Fruit fly (Drosophila melanogaster): ENCODE results near the gene tos.

Gene tos

DNA sequence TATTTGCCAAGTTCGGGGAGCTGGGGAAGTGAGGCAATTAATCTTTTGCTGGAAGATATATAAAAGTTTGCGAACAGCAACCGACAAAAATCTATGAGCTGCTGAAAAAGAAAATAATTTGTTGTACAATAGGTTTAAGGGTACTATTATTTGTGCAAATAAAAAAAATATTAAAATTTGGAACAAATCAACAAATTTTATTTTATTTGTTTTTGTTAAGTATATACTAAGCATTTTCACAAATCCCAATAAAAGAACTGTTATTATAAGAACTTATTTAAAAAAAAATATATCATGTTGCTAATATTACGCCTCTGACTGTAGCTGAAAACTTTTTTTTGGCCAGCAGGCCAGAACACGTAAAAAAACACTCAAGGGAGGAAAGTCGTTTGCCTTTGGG is 23.8 kb downstream of the tos start (continued):
- 0 out of 3 replicates have a peak, but pooled peaks have one; percentile 26 for TF ChIP-seq CG7357 (GFP tag; IDR thresholded peaks at IDR 0.05)
- TF ChIP-seq CG8290 (GFP tag; optimal IDR thresholded peaks at IDR 0.05), result no peak
- no peak for TF ChIP-seq CG8290 (tag; optimal IDR thresholded peaks at IDR 0.05)
- TF ChIP-seq Spps (tag; optimal IDR thresholded peaks at IDR 0.05), result no peak
- no peak for TF ChIP-seq onecut (GFP tag; IDR thresholded peaks at IDR 0.05)
- no peak for TF ChIP-seq Jarid2 (GFP tag; optimal IDR thresholded peaks at IDR 0.05)
- no peak for TF ChIP-seq CG16815 (GFP tag; optimal IDR thresholded peaks at IDR 0.05)
- TF ChIP-seq GATAe (GFP tag; conservative IDR thresholded peaks at IDR 0.05), result no peak
- no peak for TF ChIP-seq ab (GFP tag; optimal IDR thresholded peaks at IDR 0.05)
- no peak for TF ChIP-seq CHES-1-like (GFP tag; optimal IDR thresholded peaks at IDR 0.05)
- TF ChIP-seq Dad (GFP tag; optimal IDR thresholded peaks at IDR 0.05), result no peak
- no peak for TF ChIP-seq CG4730 (GFP tag; IDR thresholded peaks at IDR 0.05)
- TF ChIP-seq CG3847 (GFP tag; IDR thresholded peaks at IDR 0.05), result no peak
- no peak for TF ChIP-seq CG33557 (GFP tag; optimal IDR thresholded peaks at IDR 0.05)
- TF ChIP-seq Mad (GFP tag; optimal IDR thresholded peaks at IDR 0.05), result no peak
- no peak for TF ChIP-seq CG13775 (GFP tag; optimal IDR thresholded peaks at IDR 0.05)
- no peak for TF ChIP-seq ase (GFP tag; IDR thresholded peaks at IDR 0.05)
- peak; percentile 34 for TF ChIP-seq CG30403 (GFP tag; optimal IDR thresholded peaks at IDR 0.05)
- no peak for TF ChIP-seq CG1233 (GFP tag; optimal IDR thresholded peaks at IDR 0.05)

- TF ChIP-seq CG14441 (GFP tag; IDR thresholded peaks at IDR 0.05) (0 out of 2 replicates have a peak, but pooled peaks have one; percentile 12), oc (tag; optimal IDR thresholded peaks at IDR 0.05) (peak; percentile 58), vvl (GFP tag; IDR thresholded peaks at IDR 0.05) (peak; percentile 71; the same call in 1 of the 2 replicates), sqz (GFP tag; optimal IDR thresholded peaks at IDR 0.05) (peak; percentile 40), Ets65A (GFP tag) (peak; percentile 51), CG3838 (GFP tag; optimal IDR thresholded peaks at IDR 0.05) (no peak), mld (GFP tag; IDR thresholded peaks at IDR 0.05; ENCODE audit: partially characterized antibody) (no peak), lab (GFP tag; optimal IDR thresholded peaks at IDR 0.05) (peak; percentile 10), tup (GFP tag; optimal IDR thresholded peaks at IDR 0.05) (no peak), Xrp1 (GFP tag; IDR thresholded peaks at IDR 0.05) (no peak), sens (GFP tag) (peak; percentile 84), cas (GFP tag; IDR thresholded peaks at IDR 0.05) (no peak), Blimp-1 (GFP tag; optimal IDR thresholded peaks at IDR 0.05) (peak; percentile 28), Hr78 (GFP tag; optimal IDR thresholded peaks at IDR 0.05) (peak in 1 of 2 experiments; percentile 18), kni (GFP tag; optimal IDR thresholded peaks at IDR 0.05) (peak; percentile 76), Med (GFP tag) (peak; percentile 56), shn (GFP tag; optimal IDR thresholded peaks at IDR 0.05) (no peak), prd (optimal IDR thresholded peaks at IDR 0.05) (no peak), prd (GFP tag; IDR thresholded peaks at IDR 0.05) (0 out of 3 replicates have a peak, but pooled peaks have one; percentile 9), slbo (GFP tag; IDR thresholded peaks at IDR 0.05) (0 out of 2 replicates have a peak, but pooled peaks have one; percentile 11)
Observed at dm6 chr2L:18656691-18657237, 25.1 kb downstream of the tos start.

DNA sequence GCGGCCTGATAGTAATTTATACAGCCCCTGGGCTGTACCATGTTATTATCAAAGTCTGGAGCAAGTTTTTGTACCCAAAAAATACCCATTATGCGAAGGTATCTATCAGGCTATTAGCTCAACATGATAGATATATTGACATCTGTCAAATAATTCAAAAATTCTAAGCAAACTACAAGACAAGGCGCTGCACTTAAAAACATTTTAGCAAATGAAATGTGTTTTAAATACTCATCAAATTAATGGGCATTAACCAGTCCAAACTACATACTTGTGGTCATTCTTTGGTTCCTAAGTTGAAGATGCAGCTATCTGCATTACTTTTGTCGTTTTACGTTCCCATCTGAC is 28.6 kb downstream of the tos start:
- no peak for TF ChIP-seq Bgb (GFP tag; IDR thresholded peaks at IDR 0.05; ENCODE audit: partially characterized antibody)
- TF ChIP-seq cad (GFP tag; optimal IDR thresholded peaks at IDR 0.05), result no peak
- TF ChIP-seq CG15011 (GFP tag; optimal IDR thresholded peaks at IDR 0.05), result peak; percentile 44
- no peak for TF ChIP-seq usp (GFP tag; optimal IDR thresholded peaks at IDR 0.05)
- TF ChIP-seq croc (GFP tag; conservative IDR thresholded peaks at IDR 0.05), result peak; percentile 79
- no peak for TF ChIP-seq sug (tag; optimal IDR thresholded peaks at IDR 0.05)
- TF ChIP-seq Six4 (GFP tag; optimal IDR thresholded peaks at IDR 0.05), result peak; percentile 67
- TF ChIP-seq Gug (GFP tag; IDR thresholded peaks at IDR 0.05), result peak; percentile 49; the same call in 2 of the 4 replicates
- TF ChIP-seq maf-S (GFP tag; optimal IDR thresholded peaks at IDR 0.05), result peak; percentile 15
- TF ChIP-seq gsb (GFP tag; IDR thresholded peaks at IDR 0.05), result 0 out of 2 replicates have a peak, but pooled peaks have one; percentile 35
- TF ChIP-seq seq (GFP tag; IDR thresholded peaks at IDR 0.05), result 0 out of 2 replicates have a peak, but pooled peaks have one; percentile 53
- peak; percentile 91 for TF ChIP-seq D19B (GFP tag; optimal IDR thresholded peaks at IDR 0.05)
- peak; percentile 58 for TF ChIP-seq Fer3 (tag; optimal IDR thresholded peaks at IDR 0.05)

All from whole organism, embryonic.